Worm (Caenorhabditis elegans) whole organism, young adult: ENCODE measurements around the gene F21C10.4.

Experiments
- T26A5.8 ChIP-seq: sonication (generic microtip); optimal IDR thresholded peaks from 2 replicates; lab custom pipeline; 2016; ENCODE audit warnings: missing genetic modification characterization, missing compliant biosample characterization
- ama-1 ChIP-seq, 3 experiments: fragments of 150-350 bp in 1 of 3; sonication (generic microtip) in 2 of 3; optimal IDR thresholded peaks; 2 replicates each; lab custom pipeline; 2014 to 2018; ENCODE audit warnings: missing biosample characterization in 2 of 3, missing genetic modification characterization in 2 of 3, missing genetic modification reagents in 2 of 3
- nhr-27 ChIP-seq: fragments of 200-800 bp; sonication (Bioruptor generic); optimal IDR thresholded peaks from 2 replicates; lab custom pipeline; 2018; ENCODE audit warnings: mild to moderate bottlenecking, missing genetic modification characterization, moderate library complexity, missing compliant biosample characterization
- repo-1 ChIP-seq: sonication (generic microtip); optimal IDR thresholded peaks from 2 replicates; lab custom pipeline; 2017; ENCODE audit warnings: mild to moderate bottlenecking, missing genetic modification characterization, missing compliant biosample characterization
- unc-130 ChIP-seq: sonication (generic microtip); optimal IDR thresholded peaks from 2 replicates; lab custom pipeline; 2016; ENCODE audit warnings: missing genetic modification reagents, missing genetic modification characterization, missing compliant biosample characterization
- unc-62 ChIP-seq: fragments of 150-350 bp; optimal IDR thresholded peaks from 2 replicates; lab custom pipeline; 2014; ENCODE audit warnings: missing biosample characterization, missing genetic modification reagents, missing genetic modification characterization

- TF ChIP-seq T26A5.8 (no peak), repo-1 (tag; lab: Kevin White, UChicago) (no peak), nhr-27 (tag; lab: Kevin White, UChicago) (no peak), unc-130 (GFP tag; lab: Kevin White, UChicago) (no peak), unc-62 (GFP tag; lab: Kevin White, UChicago) (no peak), ama-1 (optimal IDR thresholded peaks at IDR 0.05; lab: Kevin White, UChicago) (no peak), ama-1 (GFP tag; optimal IDR thresholded peaks at IDR 0.05; lab: Kevin White, UChicago) (no peak)
These were observed 28.0 kb upstream of the F21C10.4 start, which contains the start of gene F21C10.9 for ce11 chrV:9098280-9098973.
